Worm (Caenorhabditis elegans) whole organism, late embryonic: ENCODE measurements around the gene flp-15.

Experiments
- C08G9.2 ChIP-seq: sonication (generic microtip); optimal IDR thresholded peaks from 2 replicates; lab custom pipeline; 2016; ENCODE audit warnings: mild to moderate bottlenecking, missing genetic modification characterization, moderate library complexity, missing compliant biosample characterization
- F13H6.1 ChIP-seq: sonication (generic microtip); optimal IDR thresholded peaks from 2 replicates; lab custom pipeline; 2016; ENCODE audit warnings: missing genetic modification characterization, missing compliant biosample characterization
- K02D7.2 ChIP-seq: sonication (generic microtip); optimal IDR thresholded peaks from 2 replicates; lab custom pipeline; 2017; ENCODE audit warnings: mild to moderate bottlenecking, missing genetic modification characterization, missing compliant biosample characterization
- K09A11.1 ChIP-seq: sonication (generic microtip); optimal IDR thresholded peaks from 2 replicates; lab custom pipeline; 2017; ENCODE audit warnings: antibody characterized with exemption, mild to moderate bottlenecking, missing genetic modification characterization, missing compliant biosample characterization; ENCODE audit not compliant: insufficient read depth
- ceh-18 ChIP-seq: sonication (generic microtip); optimal IDR thresholded peaks from 2 replicates; lab custom pipeline; 2016; ENCODE audit warnings: missing genetic modification characterization, missing compliant biosample characterization
- ceh-19 ChIP-seq: fragments of 200-800 bp; sonication (Bioruptor generic); optimal IDR thresholded peaks from 2 replicates; lab custom pipeline; 2018; ENCODE audit warnings: mild to moderate bottlenecking, missing genetic modification characterization, missing compliant biosample characterization
- ceh-22 ChIP-seq: sonication (generic microtip); optimal IDR thresholded peaks from 2 replicates; lab custom pipeline; 2017; ENCODE audit warnings: missing biosample characterization, missing genetic modification characterization
- ceh-31 ChIP-seq: sonication (generic microtip); optimal IDR thresholded peaks from 2 replicates; lab custom pipeline; 2016; ENCODE audit warnings: missing genetic modification characterization, missing compliant biosample characterization
- ceh-34 ChIP-seq: sonication (generic microtip); optimal IDR thresholded peaks from 2 replicates; lab custom pipeline; 2016; ENCODE audit warnings: mild to moderate bottlenecking, missing genetic modification characterization, missing compliant biosample characterization
- ceh-45 ChIP-seq: fragments of 200-800 bp; sonication (Bioruptor generic); IDR thresholded peaks from 2 replicates; pipeline ENCODE4 v1.3.6; 2022; ENCODE audit warnings: missing genetic modification reagents, missing genetic modification characterization, missing compliant biosample characterization
- ceh-48 ChIP-seq: sonication (generic microtip); optimal IDR thresholded peaks from 2 replicates; lab custom pipeline; 2016; ENCODE audit warnings: missing genetic modification characterization, inconsistent platforms, missing compliant biosample characterization
- ceh-6 ChIP-seq: fragments of 200-800 bp; sonication (Bioruptor generic); optimal IDR thresholded peaks from 2 replicates; lab custom pipeline; 2018; ENCODE audit warnings: mild to moderate bottlenecking, missing genetic modification characterization, missing compliant biosample characterization
- ceh-9 ChIP-seq: sonication (generic microtip); optimal IDR thresholded peaks from 2 replicates; lab custom pipeline; 2016; ENCODE audit warnings: mild to moderate bottlenecking, missing genetic modification characterization, inconsistent platforms, missing compliant biosample characterization
- che-1 ChIP-seq: sonication (generic microtip); optimal IDR thresholded peaks from 2 replicates; lab custom pipeline; 2016; ENCODE audit warnings: mild to moderate bottlenecking, missing genetic modification characterization, missing compliant biosample characterization
- dmd-4 ChIP-seq: sonication (generic microtip); optimal IDR thresholded peaks from 2 replicates; lab custom pipeline; 2016; ENCODE audit warnings: borderline replicate concordance, missing genetic modification characterization, missing compliant biosample characterization
- dve-1 ChIP-seq: sonication (generic microtip); optimal IDR thresholded peaks from 2 replicates; lab custom pipeline; 2017; ENCODE audit warnings: antibody characterized with exemption, mild to moderate bottlenecking, missing genetic modification characterization, missing compliant biosample characterization
- fax-1 ChIP-seq: sonication (generic microtip); optimal IDR thresholded peaks from 2 replicates; lab custom pipeline; 2016; ENCODE audit warnings: missing genotype, missing genetic modification characterization, missing compliant biosample characterization
- fkh-6 ChIP-seq: sonication (generic microtip); optimal IDR thresholded peaks from 2 replicates; lab custom pipeline; 2016; ENCODE audit warnings: missing genetic modification characterization, missing compliant biosample characterization
- gmeb-2 ChIP-seq: sonication (generic microtip); optimal IDR thresholded peaks from 2 replicates; lab custom pipeline; 2016; ENCODE audit warnings: missing genetic modification characterization, inconsistent platforms, missing compliant biosample characterization
- hlh-13 ChIP-seq: fragments of 200-800 bp; sonication (Bioruptor generic); optimal IDR thresholded peaks from 2 replicates; lab custom pipeline; 2018; ENCODE audit warnings: mild to moderate bottlenecking, missing genetic modification characterization, missing compliant biosample characterization
- hlh-30 ChIP-seq: sonication (generic microtip); optimal IDR thresholded peaks from 2 replicates; lab custom pipeline; 2017; ENCODE audit warnings: antibody characterized with exemption, missing genetic modification characterization, missing compliant biosample characterization; ENCODE audit not compliant: insufficient read depth
- lim-6 ChIP-seq: sonication (generic microtip); optimal IDR thresholded peaks from 2 replicates; lab custom pipeline; 2016; ENCODE audit warnings: missing genetic modification characterization, missing compliant biosample characterization
- lin-11 ChIP-seq: fragments of 200-800 bp; sonication (Bioruptor generic); optimal IDR thresholded peaks from 2 replicates; lab custom pipeline; 2018; ENCODE audit warnings: mild to moderate bottlenecking, missing genetic modification characterization, missing compliant biosample characterization
- nfya-1 ChIP-seq: sonication (generic microtip); optimal IDR thresholded peaks from 2 replicates; lab custom pipeline; 2017; ENCODE audit warnings: missing genetic modification characterization, mild to moderate bottlenecking, missing compliant biosample characterization, antibody characterized with exemption, moderate library complexity
- nhr-11 ChIP-seq: fragments of 150-350 bp; optimal IDR thresholded peaks from 2 replicates; lab custom pipeline; 2014; ENCODE audit warnings: missing biosample characterization, missing genetic modification characterization
- nhr-232 ChIP-seq: sonication (generic microtip); optimal IDR thresholded peaks from 2 replicates; lab custom pipeline; 2016; ENCODE audit warnings: missing genetic modification characterization, missing compliant biosample characterization
- odd-2 ChIP-seq: sonication (generic microtip); optimal IDR thresholded peaks from 2 replicates; lab custom pipeline; 2017; ENCODE audit warnings: antibody characterized with exemption, mild to moderate bottlenecking, missing genetic modification characterization, missing compliant biosample characterization
- pag-3 ChIP-seq: sonication (generic microtip); optimal IDR thresholded peaks from 2 replicates; lab custom pipeline; 2016; ENCODE audit warnings: missing compliant biosample characterization, missing genetic modification characterization, borderline replicate concordance
- pat-9 ChIP-seq: fragments of 200-800 bp; sonication (Bioruptor generic); optimal IDR thresholded peaks from 2 replicates; lab custom pipeline; 2018; ENCODE audit warnings: mild to moderate bottlenecking, missing genetic modification characterization, moderate library complexity, missing compliant biosample characterization
- pax-1 ChIP-seq: fragments of 150-350 bp; optimal IDR thresholded peaks from 2 replicates; lab custom pipeline; 2014; ENCODE audit warnings: missing biosample characterization, missing genetic modification characterization
- pha-2 ChIP-seq: sonication (generic microtip); optimal IDR thresholded peaks from 2 replicates; lab custom pipeline; 2017; ENCODE audit warnings: mild to moderate bottlenecking, missing genetic modification characterization, missing compliant biosample characterization
- pha-4 ChIP-seq: fragments of 150-350 bp; optimal IDR thresholded peaks from 2 replicates; lab custom pipeline; 2018; ENCODE audit warnings: missing biosample characterization, missing genetic modification reagents, missing genetic modification characterization
- pqm-1 ChIP-seq: sonication (generic microtip); optimal IDR thresholded peaks from 2 replicates; lab custom pipeline; 2016; ENCODE audit warnings: missing genetic modification characterization, missing compliant biosample characterization
- rnt-1 ChIP-seq: sonication (generic microtip); optimal IDR thresholded peaks from 2 replicates; lab custom pipeline; 2016; ENCODE audit warnings: missing genetic modification characterization, missing compliant biosample characterization
- sox-2 ChIP-seq: fragments of 200-800 bp; sonication (Bioruptor generic); IDR thresholded peaks from 2 replicates; pipeline ENCODE4 v1.3.6; 2022; ENCODE audit warnings: missing genetic modification reagents, missing genetic modification characterization, missing compliant biosample characterization
- sox-4 ChIP-seq: sonication (generic microtip); optimal IDR thresholded peaks from 2 replicates; lab custom pipeline; 2017; ENCODE audit warnings: mild to moderate bottlenecking, missing genetic modification characterization, inconsistent platforms, missing compliant biosample characterization
- zip-5 ChIP-seq: sonication (generic microtip); optimal IDR thresholded peaks from 2 replicates; lab custom pipeline; 2016; ENCODE audit warnings: missing genetic modification characterization, missing compliant biosample characterization
- ztf-16 ChIP-seq: sonication (generic microtip); optimal IDR thresholded peaks from 2 replicates; lab custom pipeline; 2017; ENCODE audit warnings: missing genetic modification characterization, missing compliant biosample characterization

Gene flp-15

ce11 chrIII:13641588-13641987, 26.1 kb downstream of the flp-15 start, which contains the start of gene acbp-5:
Gene acbp-5 (minus strand): TSS chrIII:13641688.
- TF ChIP-seq gmeb-2 (tag; lab: Kevin White, UChicago) (no peak), sox-4 (tag; lab: Kevin White, UChicago) (no peak), ceh-9 (tag; lab: Kevin White, UChicago) (no peak), pax-1 (no peak), rnt-1 (no peak), ceh-6 (GFP tag; lab: Kevin White, UChicago) (no peak), hlh-30 (tag; lab: Kevin White, UChicago) (no peak), pat-9 (tag; lab: Kevin White, UChicago) (no peak), ceh-19 (GFP tag; lab: Kevin White, UChicago) (no peak), fax-1 (tag; lab: Kevin White, UChicago) (no peak), nhr-232 (tag; lab: Kevin White, UChicago) (no peak), zip-5 (tag; lab: Kevin White, UChicago) (no peak), pqm-1 (tag; lab: Kevin White, UChicago) (no peak), fkh-6 (no peak), ceh-45 (GFP tag; lab: Robert Waterston, UW) (no peak), odd-2 (no peak), lin-11 (tag; lab: Kevin White, UChicago) (no peak)

- TF ChIP-seq ztf-16 (tag; lab: Kevin White, UChicago) (no peak), dmd-4 (tag; lab: Kevin White, UChicago) (no peak), nfya-1 (tag; lab: Kevin White, UChicago) (no peak), che-1 (tag; lab: Kevin White, UChicago) (no peak), ceh-9 (tag; lab: Kevin White, UChicago) (no peak), sox-2 (GFP tag; lab: Robert Waterston, UW) (no peak), ceh-22 (tag; lab: Kevin White, UChicago) (no peak), fax-1 (tag; lab: Kevin White, UChicago) (no peak), F13H6.1 (tag; lab: Kevin White, UChicago) (no peak), pha-4 (tag; lab: Kevin White, UChicago) (no peak), sox-4 (tag; lab: Kevin White, UChicago) (no peak), dve-1 (no peak), K09A11.1 (tag; lab: Kevin White, UChicago) (no peak), fkh-6 (no peak), ceh-18 (no peak), ceh-34 (tag; lab: Kevin White, UChicago) (no peak), C08G9.2 (no peak), lim-6 (no peak), pag-3 (tag; lab: Kevin White, UChicago) (no peak), hlh-13 (GFP tag; lab: Kevin White, UChicago) (no peak)
- TF ChIP-seq, all 69 proteins: peak for 0
Observed at ce11 chrIII:13640869-13641268, 26.8 kb downstream of the flp-15 start.

- TF ChIP-seq sox-2 (GFP tag; lab: Robert Waterston, UW) (no peak), ceh-31 (tag; lab: Kevin White, UChicago) (no peak), ceh-18 (no peak), ceh-22 (tag; lab: Kevin White, UChicago) (no peak), nhr-11 (tag; lab: Kevin White, UChicago) (no peak), K02D7.2 (tag; lab: Kevin White, UChicago) (no peak), gmeb-2 (tag; lab: Kevin White, UChicago) (no peak), ztf-16 (tag; lab: Kevin White, UChicago) (no peak), pha-2 (tag; lab: Kevin White, UChicago) (no peak), ceh-48 (no peak)
Observed at ce11 chrIII:13640003-13640499, 27.6 kb downstream of the flp-15 start.
